Fruit fly (Drosophila melanogaster): ENCODE results near the gene 5-HT2A.

Gene 5-HT2A

DNA sequence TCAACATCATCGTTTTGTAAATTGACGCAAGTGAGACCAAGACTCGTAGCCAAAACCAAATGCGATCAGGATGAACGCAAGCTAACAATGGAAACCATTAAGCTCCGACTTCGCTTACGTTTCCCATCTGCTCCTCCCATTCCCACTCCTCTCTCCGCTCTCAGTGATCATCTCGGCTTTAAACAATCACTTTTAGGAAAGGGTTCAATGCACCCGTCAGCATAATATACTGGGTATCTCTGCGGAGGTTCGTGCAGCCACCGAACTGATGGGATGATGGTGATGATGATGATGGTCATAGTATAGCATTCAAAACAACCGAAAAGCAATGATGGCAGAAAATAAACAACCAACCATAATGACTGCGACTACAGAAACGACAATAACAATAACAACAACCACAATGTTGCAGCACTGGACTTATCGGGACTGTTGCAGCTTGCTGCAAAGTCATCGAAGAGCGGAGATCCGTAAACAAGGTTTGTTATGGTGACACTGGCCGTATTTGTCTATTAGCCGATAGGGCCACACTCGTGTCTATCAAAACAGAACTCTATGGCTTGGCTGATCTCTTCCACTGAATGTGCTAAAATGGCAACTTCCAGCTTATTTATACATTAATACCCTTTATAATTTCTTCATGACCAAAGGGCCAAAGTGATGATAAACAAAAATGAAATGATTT is 64.5 kb downstream of the 5-HT2A start:
- no peak for TF ChIP-seq ase (GFP tag; IDR thresholded peaks at IDR 0.05)
- peak; percentile 89 for TF ChIP-seq CG14710 (tag; optimal IDR thresholded peaks at IDR 0.05)
- no peak for TF ChIP-seq Dbx (GFP tag; IDR thresholded peaks at IDR 0.05)
- TF ChIP-seq row (GFP tag; IDR thresholded peaks at IDR 0.05): no peak
- no peak for TF ChIP-seq CG2116 (GFP tag; optimal IDR thresholded peaks at IDR 0.05)
- peak; percentile 65 for TF ChIP-seq stwl (tag; optimal IDR thresholded peaks at IDR 0.05)
- no peak for TF ChIP-seq gt (GFP tag; IDR thresholded peaks at IDR 0.05)
- TF ChIP-seq CG7987 (GFP tag; optimal IDR thresholded peaks at IDR 0.05): no peak
- no peak for TF ChIP-seq CG11723 (GFP tag; optimal IDR thresholded peaks at IDR 0.05)

DNA sequence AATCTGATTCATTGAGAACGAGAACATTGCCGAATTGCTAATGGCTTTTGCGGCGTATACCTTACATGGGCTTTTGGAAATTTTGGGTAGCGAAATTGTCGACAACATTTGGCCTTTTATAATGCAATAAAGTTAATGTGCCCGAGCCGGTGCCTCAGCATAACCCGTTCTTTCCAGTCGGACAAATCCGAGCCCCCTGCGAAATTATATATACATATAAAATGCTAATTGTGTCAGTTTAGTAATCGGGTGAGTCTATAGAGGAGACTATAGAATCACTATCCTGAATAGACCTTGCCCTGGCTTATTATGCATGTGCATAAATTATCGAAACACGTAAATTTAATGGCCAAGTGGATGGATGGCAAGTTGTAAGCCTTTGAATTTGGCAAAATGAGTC is 65.7 kb downstream of the 5-HT2A start:
- TF ChIP-seq CG12769 (tag; optimal IDR thresholded peaks at IDR 0.05): peak; percentile 36
- no peak for TF ChIP-seq crp (GFP tag; optimal IDR thresholded peaks at IDR 0.05)
- TF ChIP-seq chinmo (GFP tag; IDR thresholded peaks at IDR 0.05; ENCODE audit: partially characterized antibody): 0 out of 4 replicates have a peak, but pooled peaks have one; percentile 17
- peak; percentile 95 for TF ChIP-seq CG13894 (tag; optimal IDR thresholded peaks at IDR 0.05)
